Fruit fly (Drosophila melanogaster) whole organism, embryonic: ENCODE measurements around the gene CG31882.

Experiments
- Aef1 ChIP-seq: fragments of 200-800 bp; sonication (Bioruptor generic); IDR thresholded peaks from 3 replicates; pipeline ENCODE4 v1.3.6; 2022; ENCODE audit warnings: missing biosample characterization, missing genetic modification characterization
- Atf-2 ChIP-seq: fragments of 200-800 bp; sonication (Bioruptor generic); optimal IDR thresholded peaks from 2 replicates; lab custom pipeline; 2016; ENCODE audit warnings: missing biosample characterization, missing genetic modification characterization
- Bteb2 ChIP-seq: fragments of 200-800 bp; sonication (Bioruptor generic); optimal IDR thresholded peaks from 2 replicates; lab custom pipeline; 2016; ENCODE audit warnings: missing biosample characterization, missing genetic modification characterization
- CG1024 ChIP-seq: fragments of 200-800 bp; sonication (Bioruptor generic); IDR thresholded peaks from 2 replicates; pipeline ENCODE4 v1.3.6; 2022; ENCODE audit warnings: missing biosample characterization, missing genetic modification characterization
- CG10654 ChIP-seq: fragments of 200-800 bp; sonication (Bioruptor generic); optimal IDR thresholded peaks from 2 replicates; lab custom pipeline; 2016; ENCODE audit warnings: missing biosample characterization, missing genetic modification characterization
- CG11398 ChIP-seq: fragments of 200-800 bp; sonication (Bioruptor generic); optimal IDR thresholded peaks from 2 replicates; lab custom pipeline; 2016; ENCODE audit warnings: missing biosample characterization, missing genetic modification characterization
- CG13296 ChIP-seq: fragments of 200-800 bp; sonication (Bioruptor generic); optimal IDR thresholded peaks from 3 replicates; lab custom pipeline; 2018; ENCODE audit warnings: missing biosample characterization, mild to moderate bottlenecking, missing genetic modification characterization
- CG13894 ChIP-seq: fragments of 200-800 bp; sonication (Bioruptor generic); optimal IDR thresholded peaks from 3 replicates; lab custom pipeline; 2018; ENCODE audit warnings: missing biosample characterization, mild to moderate bottlenecking, missing genetic modification characterization, moderate library complexity
- CG15514 ChIP-seq: fragments of 200-800 bp; sonication (Bioruptor generic); optimal IDR thresholded peaks from 3 replicates; lab custom pipeline; 2017; ENCODE audit warnings: missing biosample characterization, missing genetic modification characterization, mild to moderate bottlenecking, moderate library complexity, missing genetic modification reagents
- CG15696 ChIP-seq: fragments of 200-800 bp; sonication (Bioruptor generic); optimal IDR thresholded peaks from 2 replicates; lab custom pipeline; 2019; ENCODE audit warnings: missing biosample characterization, mild to moderate bottlenecking, missing genetic modification characterization, moderate library complexity
- CG1603 ChIP-seq: fragments of 200-800 bp; sonication (Bioruptor generic); optimal IDR thresholded peaks from 2 replicates; lab custom pipeline; 2019; ENCODE audit warnings: missing biosample characterization, mild to moderate bottlenecking, missing genetic modification characterization, moderate library complexity
- CG2678 ChIP-seq: fragments of 200-800 bp; sonication (Bioruptor generic); optimal IDR thresholded peaks from 3 replicates; lab custom pipeline; 2019; ENCODE audit warnings: missing biosample characterization, mild to moderate bottlenecking, missing genetic modification characterization, moderate library complexity
- CG31224 ChIP-seq: fragments of 200-800 bp; sonication (Bioruptor generic); IDR thresholded peaks from 2 replicates; pipeline ENCODE4 v1.3.6; 2022; ENCODE audit warnings: missing biosample characterization, missing genetic modification characterization
- CG34422 ChIP-seq: fragments of 200-800 bp; sonication (Bioruptor generic); IDR thresholded peaks from 3 replicates; pipeline ENCODE4 v1.3.6; 2022; ENCODE audit warnings: missing biosample characterization, missing genetic modification characterization
- CG3995 ChIP-seq: fragments of 200-800 bp; sonication (Bioruptor generic); optimal IDR thresholded peaks from 3 replicates; lab custom pipeline; 2016; ENCODE audit warnings: missing biosample characterization, missing genetic modification characterization
- CG5953 ChIP-seq: fragments of 200-800 bp; sonication (Bioruptor generic); IDR thresholded peaks from 2 replicates; pipeline ENCODE4 v1.3.6; 2022; ENCODE audit warnings: missing biosample characterization, missing genetic modification characterization
- CG7271 ChIP-seq: fragments of 200-800 bp; sonication (Bioruptor generic); optimal IDR thresholded peaks from 2 replicates; lab custom pipeline; 2018; ENCODE audit warnings: missing biosample characterization, mild to moderate bottlenecking, missing genetic modification characterization, moderate library complexity
- CG7556 ChIP-seq: fragments of 200-800 bp; sonication (Bioruptor generic); optimal IDR thresholded peaks from 2 replicates; lab custom pipeline; 2017; ENCODE audit warnings: missing biosample characterization, mild to moderate bottlenecking, missing genetic modification characterization
- CG7839 ChIP-seq: fragments of 200-800 bp; sonication (Bioruptor generic); optimal IDR thresholded peaks from 3 replicates; lab custom pipeline; 2018; ENCODE audit warnings: missing biosample characterization, mild to moderate bottlenecking, missing genetic modification characterization, moderate library complexity
- CG8290 ChIP-seq, 3 experiments: fragments of 200-800 bp; sonication (Bioruptor generic); optimal IDR thresholded peaks; 2 replicates each; lab custom pipeline; 2016 to 2019; ENCODE audit warnings: missing biosample characterization in 3 of 3, missing genetic modification characterization in 3 of 3, mild to moderate bottlenecking in 2 of 3, moderate library complexity in 1 of 3
- CG9609 ChIP-seq: fragments of 200-800 bp; sonication (Bioruptor generic); optimal IDR thresholded peaks from 3 replicates; lab custom pipeline; 2016; ENCODE audit warnings: missing biosample characterization, missing genetic modification characterization
- CHES-1-like ChIP-seq: fragments of 200-800 bp; sonication (Bioruptor generic); optimal IDR thresholded peaks from 2 replicates; lab custom pipeline; 2016; ENCODE audit warnings: missing biosample characterization, missing genetic modification characterization
- D19A ChIP-seq: fragments of 200-800 bp; optimal IDR thresholded peaks from 3 replicates; lab custom pipeline; 2019; ENCODE audit warnings: missing biosample characterization, mild to moderate bottlenecking, missing genetic modification characterization, moderate library complexity
- Deaf1 ChIP-seq: fragments of 200-800 bp; optimal IDR thresholded peaks from 3 replicates; lab custom pipeline; 2019; ENCODE audit warnings: missing biosample characterization, mild to moderate bottlenecking, missing genetic modification characterization, moderate library complexity
- Dp ChIP-seq: fragments of 200-800 bp; sonication (Bioruptor generic); optimal IDR thresholded peaks from 2 replicates; lab custom pipeline; 2018; ENCODE audit warnings: missing biosample characterization, mild to moderate bottlenecking, missing genetic modification characterization, moderate library complexity
- Hmr ChIP-seq: fragments of 200-800 bp; sonication (Bioruptor generic); optimal IDR thresholded peaks from 3 replicates; lab custom pipeline; 2017; ENCODE audit warnings: mild to moderate bottlenecking, missing biosample characterization, missing genetic modification reagents, missing genetic modification characterization
- Mad ChIP-seq: fragments of 200-800 bp; sonication (Bioruptor generic); optimal IDR thresholded peaks from 2 replicates; lab custom pipeline; 2016; ENCODE audit warnings: missing biosample characterization, missing genetic modification characterization
- Med ChIP-seq: fragments of 200-800 bp; sonication (Bioruptor generic); peaks from one replicate; lab custom pipeline; 2016; ENCODE audit warnings: missing biosample characterization, missing genetic modification characterization, mild to moderate bottlenecking, inconsistent platforms, moderate library complexity
- Meics ChIP-seq: fragments of 200-800 bp; sonication (Bioruptor generic); optimal IDR thresholded peaks from 2 replicates; lab custom pipeline; 2017; ENCODE audit warnings: missing biosample characterization, mild to moderate bottlenecking, missing genetic modification characterization
- Oaz ChIP-seq: fragments of 200-800 bp; sonication (Bioruptor generic); IDR thresholded peaks from 2 replicates; pipeline ENCODE4 v1.3.6; 2022; ENCODE audit warnings: missing biosample characterization, missing genetic modification characterization
- Sin3A ChIP-seq: fragments of >200 bp; optimal IDR thresholded peaks from 2 replicates; lab custom pipeline; 2018
- aop ChIP-seq: fragments of 200-800 bp; sonication (Bioruptor generic); IDR thresholded peaks from 2 replicates; pipeline ENCODE4 v1.3.6; 2022; ENCODE audit warnings: missing biosample characterization, missing genetic modification characterization
- ara ChIP-seq: fragments of 200-800 bp; sonication (Bioruptor generic); IDR thresholded peaks from 2 replicates; pipeline ENCODE4 v1.3.6; 2022; ENCODE audit warnings: missing biosample characterization, missing genetic modification characterization
- cad ChIP-seq: fragments of >200 bp; optimal IDR thresholded peaks from 2 replicates; lab custom pipeline; 2017; ENCODE audit warnings: missing biosample characterization, missing genetic modification characterization
- cg ChIP-seq: fragments of 200-800 bp; sonication (Bioruptor generic); optimal IDR thresholded peaks from 3 replicates; lab custom pipeline; 2019; ENCODE audit warnings: missing biosample characterization, mild to moderate bottlenecking, missing genetic modification characterization, moderate library complexity
- exex ChIP-seq: fragments of 200-800 bp; sonication (Bioruptor generic); optimal IDR thresholded peaks from 4 replicates; lab custom pipeline; 2018; ENCODE audit warnings: missing biosample characterization, mild to moderate bottlenecking, missing genetic modification characterization, moderate library complexity
- gt ChIP-seq: fragments of 200-800 bp; sonication (Bioruptor generic); IDR thresholded peaks from 2 replicates; pipeline ENCODE4 v1.3.6; 2022; ENCODE audit warnings: missing biosample characterization, missing genetic modification characterization
- lab ChIP-seq: fragments of 200-800 bp; sonication (Bioruptor generic); optimal IDR thresholded peaks from 3 replicates; lab custom pipeline; 2017; ENCODE audit warnings: missing biosample characterization, missing genetic modification characterization, mild to moderate bottlenecking, moderate library complexity, missing genetic modification reagents
- lmd ChIP-seq: fragments of 200-800 bp; sonication (Bioruptor generic); IDR thresholded peaks from 2 replicates; pipeline ENCODE4 v1.3.6; 2022; ENCODE audit warnings: missing biosample characterization, missing genetic modification characterization
- lola ChIP-seq, 3 experiments: fragments of >200 bp in 2 of 3; fragments of 200-800 bp in 1 of 3; sonication (Bioruptor generic) in 1 of 3; optimal IDR thresholded peaks; 2 replicates each; lab custom pipeline; 2017 to 2019; ENCODE audit warnings: missing biosample characterization in 3 of 3, missing genetic modification characterization in 3 of 3, mild to moderate bottlenecking in 1 of 3, moderate library complexity in 1 of 3
- mirr ChIP-seq: fragments of 200-800 bp; sonication (Bioruptor generic); optimal IDR thresholded peaks from 3 replicates; lab custom pipeline; 2018; ENCODE audit warnings: missing biosample characterization, mild to moderate bottlenecking, missing genetic modification characterization
- odd ChIP-seq: fragments of 200-800 bp; sonication (Bioruptor generic); optimal IDR thresholded peaks from 2 replicates; lab custom pipeline; 2017; ENCODE audit warnings: missing biosample characterization, mild to moderate bottlenecking, missing genetic modification characterization
- otp ChIP-seq: fragments of 200-800 bp; sonication (Bioruptor generic); IDR thresholded peaks from 3 replicates; pipeline ENCODE4, ENCODE4 v1.3.6; 2022; ENCODE audit warnings: missing biosample characterization, missing genetic modification characterization
- pb ChIP-seq: fragments of 200-800 bp; sonication (Bioruptor generic); optimal IDR thresholded peaks from 3 replicates; lab custom pipeline; 2016; ENCODE audit warnings: missing biosample characterization, missing genetic modification characterization
- ranshi ChIP-seq: fragments of 200-800 bp; sonication (Bioruptor generic); IDR thresholded peaks from 2 replicates; pipeline ENCODE4 v1.3.6; 2022; ENCODE audit warnings: missing biosample characterization, missing genetic modification characterization
- sens ChIP-seq: fragments of 200-800 bp; sonication (Bioruptor generic); peaks from one replicate; lab custom pipeline; 2016; ENCODE audit warnings: missing biosample characterization, missing genetic modification characterization
- slbo ChIP-seq: fragments of 200-800 bp; sonication (Bioruptor generic); IDR thresholded peaks from 2 replicates; pipeline ENCODE4 v1.3.6; 2022; ENCODE audit warnings: missing biosample characterization, missing genetic modification characterization
- so ChIP-seq: fragments of 200-800 bp; sonication (Bioruptor generic); IDR thresholded peaks from 3 replicates; pipeline ENCODE4 v1.3.6; 2022; ENCODE audit warnings: missing biosample characterization, missing genetic modification characterization
- unpg ChIP-seq: fragments of 200-800 bp; sonication (Bioruptor generic); optimal IDR thresholded peaks from 3 replicates; lab custom pipeline; 2018; ENCODE audit warnings: missing biosample characterization, mild to moderate bottlenecking, missing genetic modification characterization, moderate library complexity
- vnd ChIP-seq: fragments of 200-800 bp; sonication (Bioruptor generic); IDR thresholded peaks from 3 replicates; pipeline ENCODE4 v1.3.6; 2022; ENCODE audit warnings: missing biosample characterization, missing genetic modification characterization; ENCODE audit not compliant: partially characterized antibody
- wor ChIP-seq: fragments of 200-800 bp; sonication (Bioruptor generic); IDR thresholded peaks from 2 replicates; pipeline ENCODE4 v1.3.6; 2022; ENCODE audit warnings: missing biosample characterization, missing genetic modification characterization
- zf30C ChIP-seq: fragments of 200-800 bp; sonication (Bioruptor generic); optimal IDR thresholded peaks from 3 replicates; lab custom pipeline; 2018; ENCODE audit warnings: missing biosample characterization, mild to moderate bottlenecking, missing genetic modification characterization

Gene CG31882

DNA sequence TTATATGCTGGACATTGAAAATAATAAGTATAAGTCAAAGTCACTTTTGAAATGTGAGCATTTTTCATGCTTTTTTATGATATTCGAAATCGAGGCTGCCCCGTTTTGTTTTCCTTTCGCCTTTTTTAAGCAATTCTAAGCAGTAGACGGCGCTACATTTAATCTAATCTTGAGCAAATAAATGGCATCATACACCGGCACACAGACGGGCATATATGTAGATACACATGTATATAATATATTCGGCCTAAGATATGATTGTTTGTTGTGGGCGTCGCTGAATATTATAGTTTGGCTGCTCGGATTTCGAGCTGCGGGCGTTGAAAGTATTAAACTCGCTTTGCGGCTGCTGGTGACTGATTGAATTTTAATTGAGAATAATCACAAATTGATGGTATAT is 47.2 kb upstream of the CG31882 start:
- TF ChIP-seq CG15696 (no peak), lab (GFP tag; lab: Kevin White, UChicago) (no peak), CG31224 (GFP tag; lab: Robert Waterston, UW) (no peak), CG10654 (GFP tag; lab: Kevin White, UChicago) (no peak), so (GFP tag; lab: Robert Waterston, UW) (no peak), cg (GFP tag; lab: Kevin White, UChicago) (no peak), CG13894 (tag; lab: Kevin White, UChicago) (no peak), Meics (peak; percentile 18), odd (GFP tag; lab: Kevin White, UChicago) (no peak), lola (GFP tag; optimal IDR thresholded peaks at IDR 0.05; lab: Kevin White, UChicago) (no peak), wor (GFP tag; lab: Robert Waterston, UW) (no peak), CG7839 (peak; percentile 23), ranshi (GFP tag; lab: Robert Waterston, UW) (no peak), CG9609 (GFP tag; lab: Kevin White, UChicago) (no peak), Aef1 (GFP tag; lab: Robert Waterston, UW) (no peak), cad (GFP tag; lab: Kevin White, UChicago) (no peak), Oaz (no peak), Sin3A (lab: Kevin White, UChicago) (no peak), D19A (peak; percentile 42), CG7556 (no peak), Mad (GFP tag; lab: Kevin White, UChicago) (no peak), Bteb2 (GFP tag; lab: Kevin White, UChicago) (no peak), otp (GFP tag; lab: Robert Waterston, UW) (no peak), gt (GFP tag; lab: Robert Waterston, UW) (no peak), mirr (GFP tag; lab: Kevin White, UChicago) (peak; percentile 4), CG7271 (tag; lab: Kevin White, UChicago) (no peak), CHES-1-like (no peak), CG1603 (tag; lab: Kevin White, UChicago) (no peak), zf30C (GFP tag; lab: Kevin White, UChicago) (no peak), slbo (0 out of 2 replicates have a peak, but pooled peaks have one; percentile 25), exex (tag; lab: Kevin White, UChicago) (peak; percentile 58), sens (GFP tag; lab: Kevin White, UChicago) (no peak), CG2678 (tag; lab: Kevin White, UChicago) (peak; percentile 38), lmd (GFP tag; lab: Robert Waterston, UW) (no peak), CG13296 (GFP tag; lab: Kevin White, UChicago) (no peak), ara (GFP tag; lab: Robert Waterston, UW) (no peak), CG3995 (no peak), unpg (no peak), CG11398 (no peak), CG34422 (GFP tag; lab: Robert Waterston, UW) (no peak), Med (peak; percentile 85), CG8290 (GFP tag; optimal IDR thresholded peaks at IDR 0.05; lab: Kevin White, UChicago) (no peak), CG8290 (tag; optimal IDR thresholded peaks at IDR 0.05; lab: Kevin White, UChicago) (peak in 1 of 2 experiments; percentile 10), aop (GFP tag; lab: Robert Waterston, UW) (no peak), pb (GFP tag; lab: Kevin White, UChicago) (no peak), CG15514 (GFP tag; lab: Kevin White, UChicago) (no peak), Hmr (no peak), CG1024 (GFP tag; lab: Robert Waterston, UW) (no peak), Atf-2 (GFP tag; lab: Kevin White, UChicago) (no peak), Deaf1 (tag; lab: Kevin White, UChicago) (no peak), Dp (GFP tag; lab: Kevin White, UChicago) (no peak), CG5953 (GFP tag; lab: Robert Waterston, UW) (no peak), vnd (no peak)
